Worm (Caenorhabditis elegans): Measurements from ENCODE around the gene hlh-29.

ce11 chrX:17517872-17518271, 30.6 kb downstream of the hlh-29 start:
- TF ChIP-seq unc-62 (GFP tag; optimal IDR thresholded peaks at IDR 0.05) (peak; percentile 90), sptf-2 (GFP tag; optimal IDR thresholded peaks at IDR 0.05) (no peak)

Data from whole organism, young adult.